Worm (Caenorhabditis elegans) whole organism, L1 larva: ENCODE results near the gene ZC204.17.

ENCODE experiments used
- C04F5.9 ChIP-seq: sonication (generic microtip); optimal IDR thresholded peaks from 2 replicates; lab custom pipeline; 2016; ENCODE audit warnings: missing genetic modification characterization, missing compliant biosample characterization
- C34B4.2 ChIP-seq: sonication (generic microtip); optimal IDR thresholded peaks from 2 replicates; lab custom pipeline; 2017; ENCODE audit warnings: mild to moderate bottlenecking, missing genetic modification characterization, missing compliant biosample characterization
- Y116A8C.19 ChIP-seq: sonication (generic microtip); optimal IDR thresholded peaks from 2 replicates; lab custom pipeline; 2016; ENCODE audit warnings: missing compliant biosample characterization, missing genetic modification characterization, borderline replicate concordance
- aha-1 ChIP-seq: fragments of 150-350 bp; optimal IDR thresholded peaks from 2 replicates; lab custom pipeline; 2014; ENCODE audit warnings: missing biosample characterization, missing genetic modification characterization
- alr-1 ChIP-seq: fragments of 200-800 bp; sonication (Bioruptor generic); optimal IDR thresholded peaks from 2 replicates; lab custom pipeline; 2018; ENCODE audit warnings: borderline replicate concordance, mild to moderate bottlenecking, missing genetic modification characterization, missing compliant biosample characterization
- ama-1 ChIP-seq: fragments of 150-350 bp; optimal IDR thresholded peaks from 2 replicates; lab custom pipeline; 2014
- ceh-8 ChIP-seq: fragments of 200-800 bp; sonication (Bioruptor generic); optimal IDR thresholded peaks from 2 replicates; lab custom pipeline; 2018; ENCODE audit warnings: mild to moderate bottlenecking, missing genetic modification characterization, moderate library complexity, missing compliant biosample characterization
- ceh-82 ChIP-seq, 3 experiments: fragments of 150-350 bp in 1 of 3; sonication (generic microtip) in 2 of 3; optimal IDR thresholded peaks; 2 replicates each; lab custom pipeline; 2014 to 2017; ENCODE audit warnings: missing biosample characterization in 3 of 3, missing genetic modification characterization in 3 of 3
- efl-1 ChIP-seq, 4 experiments: fragments of 150-350 bp; optimal IDR thresholded peaks in 3 of 4; peaks in 1 of 4; 1 replicate in 1 of 4; 2 replicates in 3 of 4; lab custom pipeline; 2014; ENCODE audit warnings: missing biosample characterization in 2 of 4, missing genetic modification characterization in 2 of 4, missing genetic modification reagents in 2 of 4
- efl-3 ChIP-seq: fragments of 200-800 bp; sonication (Bioruptor generic); optimal IDR thresholded peaks from 2 replicates; lab custom pipeline; 2018; ENCODE audit warnings: mild to moderate bottlenecking, missing genetic modification characterization, missing compliant biosample characterization
- egl-13 ChIP-seq: sonication (generic microtip); optimal IDR thresholded peaks from 2 replicates; lab custom pipeline; 2016; ENCODE audit warnings: missing genotype, missing genetic modification reagents, missing genetic modification characterization, missing compliant biosample characterization
- egl-27 ChIP-seq, 2 experiments: fragments of 150-350 bp in 1 of 2; sonication (generic microtip); optimal IDR thresholded peaks; 3 replicates each; lab custom pipeline; 2017 to 2018; ENCODE audit warnings: missing biosample characterization in 2 of 2, missing genetic modification characterization in 2 of 2, missing genetic modification reagents in 2 of 2
- elt-2 ChIP-seq: sonication (generic microtip); optimal IDR thresholded peaks from 2 replicates; lab custom pipeline; 2016; ENCODE audit warnings: missing genetic modification characterization, mild to moderate bottlenecking, inconsistent platforms, missing compliant biosample characterization, missing genetic modification reagents
- elt-3 ChIP-seq, 6 experiments: fragments of 150-350 bp in 1 of 6; sonication (generic microtip); optimal IDR thresholded peaks; 2 replicates each; lab custom pipeline; 2017 to 2018; ENCODE audit warnings: missing biosample characterization in 6 of 6, missing genetic modification characterization in 6 of 6, inconsistent platforms in 1 of 6
- fkh-10 ChIP-seq: sonication (generic microtip); optimal IDR thresholded peaks from 2 replicates; lab custom pipeline; 2017; ENCODE audit warnings: missing biosample characterization, missing genetic modification reagents, missing genetic modification characterization
- fkh-8 ChIP-seq: sonication (generic microtip); optimal IDR thresholded peaks from 2 replicates; lab custom pipeline; 2016; ENCODE audit warnings: mild to moderate bottlenecking, missing genetic modification characterization, missing compliant biosample characterization
- grh-1 ChIP-seq: fragments of 200-800 bp; sonication (Bioruptor generic); IDR thresholded peaks from 2 replicates; pipeline ENCODE4 v1.3.6; 2022; ENCODE audit warnings: missing genetic modification reagents, missing genetic modification characterization, missing compliant biosample characterization
- hlh-4 ChIP-seq: sonication (generic microtip); optimal IDR thresholded peaks from 2 replicates; lab custom pipeline; 2016; ENCODE audit warnings: mild to moderate bottlenecking, missing genetic modification characterization, missing compliant biosample characterization
- hpl-2 ChIP-seq: fragments of 150-350 bp; optimal IDR thresholded peaks from 2 replicates; lab custom pipeline; 2014; ENCODE audit warnings: missing biosample characterization, missing genetic modification reagents, missing genetic modification characterization
- irx-1 ChIP-seq: sonication (generic microtip); optimal IDR thresholded peaks from 2 replicates; lab custom pipeline; 2016; ENCODE audit warnings: missing genetic modification characterization, missing compliant biosample characterization
- lin-35 ChIP-seq, 2 experiments: fragments of 150-350 bp; optimal IDR thresholded peaks; 2 replicates each; lab custom pipeline; 2014; ENCODE audit warnings: missing biosample characterization in 2 of 2, missing genetic modification characterization in 2 of 2, missing genetic modification reagents in 2 of 2
- lsy-2 ChIP-seq, 2 experiments: fragments of 150-350 bp; optimal IDR thresholded peaks; 2 replicates each; lab custom pipeline; 2014; ENCODE audit warnings: missing biosample characterization in 2 of 2, missing genetic modification characterization in 2 of 2
- mef-2 ChIP-seq: fragments of 150-350 bp; optimal IDR thresholded peaks from 2 replicates; lab custom pipeline; 2014; ENCODE audit warnings: missing biosample characterization, missing genetic modification characterization
- mep-1 ChIP-seq: fragments of 150-350 bp; optimal IDR thresholded peaks from 2 replicates; lab custom pipeline; 2014; ENCODE audit warnings: missing biosample characterization, missing genetic modification characterization
- nhr-11 ChIP-seq: fragments of 150-350 bp; optimal IDR thresholded peaks from 2 replicates; lab custom pipeline; 2014; ENCODE audit warnings: missing biosample characterization, missing genetic modification characterization
- nhr-12 ChIP-seq: sonication (generic microtip); optimal IDR thresholded peaks from 2 replicates; lab custom pipeline; 2017; ENCODE audit warnings: missing biosample characterization, missing genetic modification characterization
- nhr-47 ChIP-seq: sonication (generic microtip); optimal IDR thresholded peaks from 2 replicates; lab custom pipeline; 2016; ENCODE audit warnings: mild to moderate bottlenecking, missing genetic modification characterization, moderate library complexity, missing compliant biosample characterization
- nhr-71 ChIP-seq: sonication (generic microtip); optimal IDR thresholded peaks from 2 replicates; lab custom pipeline; 2016; ENCODE audit warnings: mild to moderate bottlenecking, missing genetic modification characterization, moderate library complexity, missing compliant biosample characterization
- nhr-85 ChIP-seq: sonication (generic microtip); peaks from one replicate; lab custom pipeline; 2016; ENCODE audit warnings: missing genetic modification characterization, inconsistent platforms, missing compliant biosample characterization
- snpc-4 ChIP-seq: fragments of 150-350 bp; optimal IDR thresholded peaks from 2 replicates; lab custom pipeline; 2014; ENCODE audit warnings: missing biosample characterization, missing genetic modification characterization
- snu-23 ChIP-seq: sonication (generic microtip); optimal IDR thresholded peaks from 2 replicates; lab custom pipeline; 2016; ENCODE audit warnings: missing genetic modification characterization, missing compliant biosample characterization
- sptf-1 ChIP-seq: fragments of 150-350 bp; optimal IDR thresholded peaks from 2 replicates; lab custom pipeline; 2014; ENCODE audit warnings: missing biosample characterization, missing genetic modification characterization
- swsn-7 ChIP-seq: sonication (generic microtip); optimal IDR thresholded peaks from 2 replicates; lab custom pipeline; 2016; ENCODE audit warnings: missing genetic modification characterization, missing compliant biosample characterization
- unc-62 ChIP-seq: fragments of 150-350 bp; optimal IDR thresholded peaks from 2 replicates; lab custom pipeline; 2014; ENCODE audit warnings: missing biosample characterization, missing genetic modification reagents, missing genetic modification characterization
- unc-86 ChIP-seq: sonication (generic microtip); optimal IDR thresholded peaks from 2 replicates; lab custom pipeline; 2016; ENCODE audit warnings: missing genetic modification characterization, missing compliant biosample characterization
- xbp-1 ChIP-seq: sonication (generic microtip); optimal IDR thresholded peaks from 2 replicates; lab custom pipeline; 2016; ENCODE audit warnings: missing genetic modification characterization, missing compliant biosample characterization
- zag-1 ChIP-seq: fragments of 150-350 bp; optimal IDR thresholded peaks from 2 replicates; lab custom pipeline; 2014; ENCODE audit warnings: missing biosample characterization, missing genetic modification characterization
- zip-4 ChIP-seq: fragments of 200-800 bp; sonication (Bioruptor generic); optimal IDR thresholded peaks from 2 replicates; lab custom pipeline; 2018; ENCODE audit warnings: mild to moderate bottlenecking, missing genetic modification characterization, moderate library complexity, missing compliant biosample characterization
- ztf-11 ChIP-seq, 2 experiments: sonication (generic microtip); optimal IDR thresholded peaks; 2 replicates each; lab custom pipeline; 2016 to 2017; ENCODE audit warnings: missing genetic modification characterization in 2 of 2, missing biosample characterization in 1 of 2, missing compliant biosample characterization in 1 of 2
- ztf-4 ChIP-seq: fragments of 150-350 bp; optimal IDR thresholded peaks from 2 replicates; lab custom pipeline; 2014; ENCODE audit warnings: missing biosample characterization, missing genetic modification characterization

The ZC204.17 gene

DNA sequence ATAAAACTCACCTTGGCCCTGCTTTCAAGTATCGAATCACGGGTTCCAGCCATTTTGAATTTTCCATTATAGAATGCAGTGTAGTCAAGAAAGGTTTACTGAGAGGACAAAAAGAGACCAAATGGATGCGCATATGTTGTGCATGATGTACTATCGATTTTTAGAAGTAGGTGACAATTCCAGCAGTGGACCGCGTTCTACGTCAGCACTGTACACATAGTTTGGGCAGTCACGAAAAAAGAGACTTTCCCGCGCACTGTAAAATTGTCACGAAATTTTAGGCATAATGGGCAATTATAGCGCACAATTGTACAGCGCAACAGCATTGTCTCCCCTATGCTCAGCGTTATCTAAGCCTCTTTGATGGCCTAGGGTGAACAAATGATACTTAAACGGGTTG lies 44.9 kb upstream of the ZC204.17 start, which contains the start of gene fbxc-22:
Gene fbxc-22, minus strand, starts transcription at position 101 of the 400 bp plus-strand sequence.
- TF ChIP-seq elt-3 (tag; optimal IDR thresholded peaks at IDR 0.05; lab: Kevin White, UChicago) (no peak), C04F5.9 (tag; lab: Kevin White, UChicago) (no peak), mef-2 (tag; lab: Kevin White, UChicago) (no peak), nhr-85 (tag; lab: Kevin White, UChicago) (no peak), fkh-8 (tag; lab: Kevin White, UChicago) (no peak)

DNA sequence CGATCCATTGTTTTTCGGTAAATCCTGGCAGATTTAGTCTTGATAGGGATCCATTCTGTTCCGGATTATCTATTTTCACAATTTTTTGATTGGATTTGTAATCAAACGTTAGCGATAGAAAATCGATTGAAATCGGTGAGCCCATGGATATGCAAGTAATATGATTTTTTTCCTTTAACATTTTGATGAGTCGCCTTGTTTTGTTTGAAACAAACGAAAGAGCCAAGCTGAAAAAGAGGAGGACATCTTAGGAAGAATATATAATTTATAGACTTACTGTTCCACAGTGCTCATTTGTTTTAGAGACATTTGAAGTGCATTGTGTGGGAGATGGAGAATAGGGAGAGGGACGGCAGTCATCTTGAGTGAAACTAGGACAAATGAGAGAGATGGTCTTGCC lies 42.7 kb upstream of the ZC204.17 start, which contains the start of the genes fbxb-18 and fbxb-19:
Gene fbxb-18, minus strand, starts transcription at position 101 of the 400 bp plus-strand sequence.
Gene fbxb-19, minus strand, starts transcription at position 369 of the 400 bp plus-strand sequence.
- TF ChIP-seq zag-1 (tag; lab: Kevin White, UChicago) (no peak), snu-23 (GFP tag; lab: Kevin White, UChicago) (no peak), hlh-4 (tag; lab: Kevin White, UChicago) (no peak), ceh-82 (tag; optimal IDR thresholded peaks at IDR 0.05; lab: Kevin White, UChicago) (no peak), sptf-1 (no peak), unc-62 (GFP tag; lab: Kevin White, UChicago) (no peak), elt-3 (tag; optimal IDR thresholded peaks at IDR 0.05; lab: Kevin White, UChicago) (no peak), zip-4 (GFP tag; lab: Kevin White, UChicago) (no peak), irx-1 (tag; lab: Kevin White, UChicago) (no peak), efl-1 (optimal IDR thresholded peaks at IDR 0.05; lab: Kevin White, UChicago) (no peak), efl-1 (GFP tag; optimal IDR thresholded peaks at IDR 0.05 in 1 of 2; lab: Kevin White, UChicago) (no peak), C04F5.9 (tag; lab: Kevin White, UChicago) (no peak), grh-1 (GFP tag; lab: Robert Waterston, UW) (no peak), mep-1 (tag; lab: Kevin White, UChicago) (no peak), fkh-10 (GFP tag; lab: Kevin White, UChicago) (no peak), ama-1 (no peak), nhr-12 (tag; lab: Kevin White, UChicago) (no peak), nhr-47 (no peak), aha-1 (tag; lab: Kevin White, UChicago) (no peak), elt-2 (tag; lab: Kevin White, UChicago) (no peak), efl-3 (no peak)

ce11 chrII:1683742-1684141 lies 37.6 kb upstream of the ZC204.17 start, which contains the start of gene fbxb-25:
TSS of gene fbxb-25 (plus strand) at chrII:1684042.
- no peak for TF ChIP-seq efl-3
- TF ChIP-seq ceh-8 (GFP tag; lab: Kevin White, UChicago), result no peak
- no peak for TF ChIP-seq nhr-71 (tag; lab: Kevin White, UChicago)
- no peak for TF ChIP-seq fkh-10 (GFP tag; lab: Kevin White, UChicago)
- TF ChIP-seq snu-23 (GFP tag; lab: Kevin White, UChicago), result no peak
- TF ChIP-seq swsn-7 (tag; lab: Kevin White, UChicago), result no peak
- TF ChIP-seq ztf-11 (tag; optimal IDR thresholded peaks at IDR 0.05; lab: Kevin White, UChicago), result no peak
- no peak for TF ChIP-seq unc-86
- TF ChIP-seq egl-27 (tag; optimal IDR thresholded peaks at IDR 0.05; lab: Kevin White, UChicago), result no peak
- TF ChIP-seq ztf-4, result no peak
- no peak for TF ChIP-seq sptf-1
- TF ChIP-seq irx-1 (tag; lab: Kevin White, UChicago), result no peak
- TF ChIP-seq egl-13 (tag; lab: Kevin White, UChicago), result no peak
- no peak for TF ChIP-seq C04F5.9 (tag; lab: Kevin White, UChicago)
- TF ChIP-seq hpl-2, result no peak
- TF ChIP-seq, all 84 proteins: peak for 0

ce11 chrII:1682218-1682617 lies 36.1 kb upstream of the ZC204.17 start, which contains the start of gene fbxb-26:
TSS of gene fbxb-26 (plus strand) at chrII:1682518.
- TF ChIP-seq nhr-11, result no peak
- no peak for TF ChIP-seq C34B4.2 (tag; lab: Kevin White, UChicago)
- TF ChIP-seq lin-35 (GFP tag; optimal IDR thresholded peaks at IDR 0.05; lab: Kevin White, UChicago), result no peak
- no peak for TF ChIP-seq snpc-4 (tag; lab: Kevin White, UChicago)
- TF ChIP-seq fkh-8 (tag; lab: Kevin White, UChicago), result no peak
- TF ChIP-seq nhr-71 (tag; lab: Kevin White, UChicago), result no peak
- no peak for TF ChIP-seq lsy-2 (tag; optimal IDR thresholded peaks at IDR 0.05; lab: Kevin White, UChicago)
- TF ChIP-seq nhr-12 (tag; lab: Kevin White, UChicago), result no peak
- TF ChIP-seq alr-1 (tag; lab: Kevin White, UChicago), result no peak
- TF ChIP-seq xbp-1 (tag; lab: Kevin White, UChicago), result no peak
- TF ChIP-seq Y116A8C.19 (tag; lab: Kevin White, UChicago), result no peak
- TF ChIP-seq ama-1, result no peak
- TF ChIP-seq, all 84 proteins: peak for 0
